Fruit fly (Drosophila melanogaster) whole organism, prepupa: ENCODE measurements around the gene CG32548.

Experiments used
- CG10631 ChIP-seq: fragments of 200-800 bp; sonication (Bioruptor generic); optimal IDR thresholded peaks from 2 replicates; lab custom pipeline; 2016; ENCODE audit warnings: missing biosample characterization, missing genetic modification characterization
- CG11294 ChIP-seq: fragments of 200-800 bp; sonication (Bioruptor generic); IDR thresholded peaks from 2 replicates; pipeline ENCODE4 v1.3.6; 2022; ENCODE audit warnings: missing biosample characterization, missing genetic modification characterization
- CG11902 ChIP-seq: fragments of 200-800 bp; sonication (Bioruptor generic); optimal IDR thresholded peaks from 3 replicates; lab custom pipeline; 2016; ENCODE audit warnings: missing biosample characterization, missing genetic modification characterization
- CG15336 ChIP-seq: fragments of 200-800 bp; sonication (Bioruptor generic); IDR thresholded peaks from 2 replicates; pipeline ENCODE4 v1.3.6; 2022; ENCODE audit warnings: missing biosample characterization, missing genetic modification characterization
- CG3032 ChIP-seq: fragments of 200-800 bp; optimal IDR thresholded peaks from 2 replicates; lab custom pipeline; 2019; ENCODE audit warnings: missing biosample characterization, mild to moderate bottlenecking, missing genetic modification characterization, moderate library complexity
- CG31627 ChIP-seq: fragments of 200-800 bp; sonication (Bioruptor generic); optimal IDR thresholded peaks from 3 replicates; lab custom pipeline; 2016; ENCODE audit warnings: missing biosample characterization, missing genetic modification characterization
- CG32006 ChIP-seq: fragments of 200-800 bp; sonication (Bioruptor generic); optimal IDR thresholded peaks from 3 replicates; lab custom pipeline; 2017; ENCODE audit warnings: missing biosample characterization, mild to moderate bottlenecking, missing genetic modification characterization
- CG34406 ChIP-seq: fragments of 200-800 bp; sonication (Bioruptor generic); optimal IDR thresholded peaks from 3 replicates; lab custom pipeline; 2016; ENCODE audit warnings: missing biosample characterization, missing genetic modification characterization
- CG4318 ChIP-seq: fragments of 200-800 bp; sonication (Bioruptor generic); optimal IDR thresholded peaks from 3 replicates; lab custom pipeline; 2017; ENCODE audit warnings: missing biosample characterization, mild to moderate bottlenecking, missing genetic modification characterization
- CG6163 ChIP-seq: fragments of 200-800 bp; sonication (Bioruptor generic); IDR thresholded peaks from 3 replicates; pipeline ENCODE4 v1.3.6; 2022; ENCODE audit warnings: missing biosample characterization, missing genetic modification characterization
- CG6276 ChIP-seq: fragments of 200-800 bp; sonication (Bioruptor generic); optimal IDR thresholded peaks from 2 replicates; lab custom pipeline; 2017; ENCODE audit warnings: missing biosample characterization, mild to moderate bottlenecking, missing genetic modification characterization
- CG6792 ChIP-seq: fragments of 200-800 bp; sonication (Bioruptor generic); optimal IDR thresholded peaks from 3 replicates; lab custom pipeline; 2016; ENCODE audit warnings: missing biosample characterization, missing genetic modification characterization
- CG6808 ChIP-seq: fragments of 200-800 bp; sonication (Bioruptor generic); optimal IDR thresholded peaks from 3 replicates; lab custom pipeline; 2017; ENCODE audit warnings: missing biosample characterization, missing genetic modification characterization, mild to moderate bottlenecking, moderate library complexity, missing genetic modification reagents
- CG8119 ChIP-seq: fragments of 200-800 bp; sonication (Bioruptor generic); IDR thresholded peaks from 3 replicates; pipeline ENCODE4 v1.3.6; 2022; ENCODE audit warnings: missing biosample characterization, missing genetic modification characterization
- CG8319 ChIP-seq: fragments of 200-800 bp; sonication (Bioruptor generic); optimal IDR thresholded peaks from 3 replicates; lab custom pipeline; 2016; ENCODE audit warnings: missing biosample characterization, missing genetic modification characterization
- CG8632 ChIP-seq: fragments of 200-800 bp; sonication (Bioruptor generic); optimal IDR thresholded peaks from 3 replicates; lab custom pipeline; 2016; ENCODE audit warnings: missing biosample characterization, missing genetic modification characterization
- CG9139 ChIP-seq: fragments of 200-800 bp; sonication (Bioruptor generic); optimal IDR thresholded peaks from 3 replicates; lab custom pipeline; 2017; ENCODE audit warnings: missing biosample characterization, mild to moderate bottlenecking, missing genetic modification characterization
- Eip78C ChIP-seq: fragments of 200-800 bp; sonication (Bioruptor generic); peaks from one replicate; lab custom pipeline; 2016; ENCODE audit warnings: missing biosample characterization, missing genetic modification characterization
- Eip93F ChIP-seq: fragments of 200-800 bp; sonication (Bioruptor generic); optimal IDR thresholded peaks from 2 replicates; lab custom pipeline; 2016; ENCODE audit warnings: missing biosample characterization, mild to moderate bottlenecking, missing genetic modification characterization
- Ets21C ChIP-seq: fragments of 200-800 bp; sonication (Bioruptor generic); optimal IDR thresholded peaks from 3 replicates; lab custom pipeline; 2016; ENCODE audit warnings: missing biosample characterization, missing genetic modification characterization
- Ets96B ChIP-seq: fragments of 200-800 bp; optimal IDR thresholded peaks from 2 replicates; lab custom pipeline; 2019; ENCODE audit warnings: missing biosample characterization, mild to moderate bottlenecking, missing genetic modification characterization, moderate library complexity
- Gug ChIP-seq: fragments of 200-800 bp; sonication (Bioruptor generic); IDR thresholded peaks from 2 replicates; pipeline ENCODE4 v1.3.6; 2022; ENCODE audit warnings: missing biosample characterization, missing genetic modification characterization
- Hr38 ChIP-seq: sonication (Bioruptor generic); optimal IDR thresholded peaks from 2 replicates; lab custom pipeline; 2016; ENCODE audit warnings: missing biosample characterization, missing genetic modification characterization
- Hr4 ChIP-seq: fragments of 200-800 bp; sonication (Bioruptor generic); optimal IDR thresholded peaks from 3 replicates; lab custom pipeline; 2016; ENCODE audit warnings: missing biosample characterization, missing genetic modification characterization
- Lpt ChIP-seq: fragments of 200-800 bp; sonication (Bioruptor generic); optimal IDR thresholded peaks from 3 replicates; lab custom pipeline; 2016; ENCODE audit warnings: missing biosample characterization, missing genetic modification characterization
- Met ChIP-seq: fragments of 200-800 bp; sonication (Bioruptor generic); optimal IDR thresholded peaks from 3 replicates; lab custom pipeline; 2016; ENCODE audit warnings: missing biosample characterization, missing genetic modification characterization
- OdsH ChIP-seq: fragments of 200-800 bp; sonication (Bioruptor generic); optimal IDR thresholded peaks from 3 replicates; lab custom pipeline; 2016; ENCODE audit warnings: missing biosample characterization, missing genetic modification characterization
- Sox14 ChIP-seq: fragments of 200-800 bp; sonication (Bioruptor generic); optimal IDR thresholded peaks from 3 replicates; lab custom pipeline; 2016; ENCODE audit warnings: missing biosample characterization, missing genetic modification characterization
- Sox15 ChIP-seq: fragments of 200-800 bp; sonication (Bioruptor generic); optimal IDR thresholded peaks from 3 replicates; lab custom pipeline; 2016; ENCODE audit warnings: missing biosample characterization, missing genetic modification characterization
- achi ChIP-seq: fragments of 200-800 bp; sonication (Bioruptor generic); optimal IDR thresholded peaks from 3 replicates; lab custom pipeline; 2016; ENCODE audit warnings: missing biosample characterization, missing genetic modification characterization
- eg ChIP-seq: fragments of 200-800 bp; sonication (Bioruptor generic); IDR thresholded peaks from 3 replicates; pipeline ENCODE4 v1.3.6; 2022; ENCODE audit warnings: missing biosample characterization, missing genetic modification characterization
- fd59A ChIP-seq: fragments of 200-800 bp; sonication (Bioruptor generic); optimal IDR thresholded peaks from 2 replicates; lab custom pipeline; 2017; ENCODE audit warnings: missing biosample characterization, mild to moderate bottlenecking, missing genetic modification characterization, missing genetic modification reagents
- fkh ChIP-seq: fragments of 200-800 bp; sonication (Bioruptor generic); optimal IDR thresholded peaks from 3 replicates; lab custom pipeline; 2017; ENCODE audit warnings: missing biosample characterization, mild to moderate bottlenecking, missing genetic modification characterization, moderate library complexity
- lz ChIP-seq: fragments of 200-800 bp; sonication (Bioruptor generic); optimal IDR thresholded peaks from 3 replicates; lab custom pipeline; 2016; ENCODE audit warnings: missing biosample characterization, missing genetic modification characterization
- net ChIP-seq: fragments of 200-800 bp; sonication (Bioruptor generic); optimal IDR thresholded peaks from 3 replicates; lab custom pipeline; 2016; ENCODE audit warnings: missing biosample characterization, missing genetic modification characterization
- pdm3 ChIP-seq: fragments of 200-800 bp; sonication (Bioruptor generic); optimal IDR thresholded peaks from 3 replicates; lab custom pipeline; 2016; ENCODE audit warnings: missing biosample characterization, missing genetic modification characterization
- spab ChIP-seq: fragments of 200-800 bp; sonication (Bioruptor generic); optimal IDR thresholded peaks from 2 replicates; lab custom pipeline; 2017; ENCODE audit warnings: missing biosample characterization, mild to moderate bottlenecking, missing genetic modification characterization, missing genetic modification reagents
- svp ChIP-seq: fragments of 200-800 bp; sonication (Bioruptor generic); peaks from one replicate; lab custom pipeline; 2016; ENCODE audit warnings: missing biosample characterization, missing genetic modification characterization

The CG32548 gene

DNA sequence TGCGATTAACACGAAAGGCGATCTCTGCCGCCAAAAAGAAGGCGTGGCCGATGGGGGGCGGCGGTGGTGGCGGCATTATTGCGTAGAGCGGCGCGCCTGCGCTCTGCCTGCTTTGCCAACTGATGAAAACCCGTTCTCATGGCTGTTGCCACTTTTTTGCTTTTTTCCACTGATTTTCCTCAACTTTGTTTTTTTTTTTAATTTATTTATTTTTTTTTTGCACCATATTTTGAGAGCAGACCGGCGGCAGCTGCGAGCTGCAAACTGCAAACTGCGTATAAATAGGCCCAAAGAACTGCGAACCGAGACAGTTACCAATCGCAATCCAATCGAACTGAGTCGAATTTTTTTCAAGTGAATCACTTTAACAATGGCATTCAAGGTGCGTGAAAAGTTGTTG lies 18.3 kb downstream of the CG32548 start, which contains the start of gene CG42323:
TSS of gene CG42323 (plus strand) at position 302 of the 400 bp plus-strand sequence.
- TF ChIP-seq CG8119, result 0 out of 3 replicates have a peak, but pooled peaks have one; percentile 43
- no peak for TF ChIP-seq CG34406
- 0 out of 3 replicates have a peak, but pooled peaks have one; percentile 22 for TF ChIP-seq CG6163 (GFP tag; lab: Robert Waterston, UW)
- TF ChIP-seq eg (GFP tag; lab: Robert Waterston, UW), result peak; percentile 77
- peak; percentile 62 for TF ChIP-seq CG15336
- peak; percentile 42 for TF ChIP-seq CG6276
- TF ChIP-seq fkh (GFP tag; lab: Kevin White, UChicago), result no peak

DNA sequence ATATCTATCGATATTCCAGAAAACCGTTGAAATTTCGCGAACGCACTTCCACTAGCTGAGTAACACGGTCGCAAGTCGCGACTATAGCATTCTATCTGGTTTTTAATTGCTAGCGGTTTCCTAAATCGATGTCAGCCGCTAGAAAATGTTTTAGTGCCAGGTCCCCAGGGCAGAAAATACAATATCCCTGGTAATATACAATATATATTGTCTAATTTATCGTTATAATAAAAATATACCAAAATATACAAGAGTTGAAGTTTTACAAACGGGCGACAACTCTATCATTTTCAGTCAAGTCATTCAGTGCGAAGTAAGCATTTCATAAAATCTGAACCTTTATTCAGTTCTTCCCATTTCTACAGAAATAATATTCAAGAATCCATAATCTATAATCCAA lies 25.3 kb downstream of the CG32548 start, which contains the start of gene CG15056:
TSS of gene CG15056 (plus strand) at position 301 of the 400 bp plus-strand sequence.
- TF ChIP-seq achi, result no peak

DNA sequence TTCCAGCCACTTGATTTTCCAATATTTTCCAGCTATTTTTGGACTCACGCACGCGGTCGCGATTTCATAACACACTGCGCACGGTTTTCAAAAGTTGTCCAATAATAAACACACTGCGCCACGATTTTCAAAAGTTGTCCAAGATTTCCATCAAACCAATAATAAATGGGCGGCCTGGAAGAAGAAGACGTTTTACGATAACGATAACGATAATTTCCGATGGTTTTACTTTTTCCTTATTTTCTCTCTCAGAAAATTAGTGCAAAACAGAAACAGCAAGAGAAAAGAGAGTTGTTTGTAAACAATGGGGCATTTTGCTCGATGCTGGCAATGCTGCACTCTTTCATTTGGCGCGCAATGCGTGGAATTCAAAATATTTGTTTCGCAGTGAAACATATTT lies 30.4 kb downstream of the CG32548 start, which contains the start of gene Nt5b:
TSS of gene Nt5b (minus strand) at position 207 of the 400 bp plus-strand sequence.
- no peak for TF ChIP-seq pdm3 (GFP tag; lab: Kevin White, UChicago)
- peak; percentile 64 for TF ChIP-seq fkh (GFP tag; lab: Kevin White, UChicago)
- TF ChIP-seq, all 60 proteins: peak for 1

DNA sequence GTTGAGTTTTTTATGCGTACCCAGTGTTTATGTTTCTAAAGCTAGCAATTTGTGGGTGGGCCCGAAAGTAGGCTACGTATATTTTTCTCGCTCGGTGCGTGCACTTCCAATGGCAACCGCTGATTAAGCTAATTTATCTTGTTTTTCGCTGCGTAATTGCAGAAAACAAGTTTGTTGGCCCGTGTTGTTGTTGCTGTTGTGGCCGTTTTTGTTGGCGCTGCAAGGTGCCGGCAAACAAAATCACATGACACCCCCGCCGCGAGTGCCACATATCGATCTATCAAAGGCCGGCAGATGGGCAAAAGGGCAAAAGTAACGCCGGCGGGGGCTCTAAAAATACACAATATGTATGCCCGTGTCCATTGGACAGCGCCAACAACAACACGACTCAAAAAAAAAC lies 30.9 kb downstream of the CG32548 start:
- TF ChIP-seq CG9139 (GFP tag; lab: Kevin White, UChicago) (no peak), eg (GFP tag; lab: Robert Waterston, UW) (0 out of 3 replicates have a peak, but pooled peaks have one; percentile 9), Sox15 (GFP tag; lab: Kevin White, UChicago) (no peak), Eip78C (GFP tag; lab: Kevin White, UChicago) (peak; percentile 12), net (GFP tag; lab: Kevin White, UChicago) (no peak)

DNA sequence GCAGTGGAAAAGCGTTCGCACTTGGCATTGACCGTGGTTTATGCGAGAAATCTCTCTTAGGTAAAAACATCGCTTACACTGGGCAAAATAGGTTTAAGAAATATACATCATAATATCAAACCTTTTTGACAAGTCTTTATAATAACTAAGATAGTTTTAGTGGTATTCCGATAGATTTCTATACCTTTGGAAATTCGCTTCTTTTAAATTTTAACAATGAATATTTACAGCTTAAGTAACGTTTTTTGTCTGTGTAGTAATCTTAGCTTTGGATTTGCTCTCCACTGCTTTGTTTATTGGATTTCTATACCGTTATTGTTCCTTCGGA lies 33.0 kb downstream of the CG32548 start:
- TF ChIP-seq CG11902 (no peak), svp (GFP tag; lab: Kevin White, UChicago) (peak; percentile 15), Ets96B (tag; lab: Kevin White, UChicago) (peak; percentile 10), CG32006 (GFP tag; lab: Kevin White, UChicago) (peak; percentile 49), Gug (GFP tag; lab: Robert Waterston, UW) (peak; percentile 20; the same call in 1 of the 2 replicates), CG8632 (GFP tag; lab: Kevin White, UChicago) (peak; percentile 17), CG11294 (GFP tag; lab: Robert Waterston, UW) (no peak), Eip78C (GFP tag; lab: Kevin White, UChicago) (peak; percentile 59), pdm3 (GFP tag; lab: Kevin White, UChicago) (no peak), Ets21C (GFP tag; lab: Kevin White, UChicago) (no peak), Hr4 (peak; percentile 30), CG15336 (peak; percentile 63; the same call in 1 of the 2 replicates), spab (no peak), CG8119 (0 out of 3 replicates have a peak, but pooled peaks have one; percentile 34), eg (GFP tag; lab: Robert Waterston, UW) (peak; percentile 53; the same call in 1 of the 3 replicates), CG9139 (GFP tag; lab: Kevin White, UChicago) (no peak), OdsH (peak; percentile 20), CG31627 (no peak)

DNA sequence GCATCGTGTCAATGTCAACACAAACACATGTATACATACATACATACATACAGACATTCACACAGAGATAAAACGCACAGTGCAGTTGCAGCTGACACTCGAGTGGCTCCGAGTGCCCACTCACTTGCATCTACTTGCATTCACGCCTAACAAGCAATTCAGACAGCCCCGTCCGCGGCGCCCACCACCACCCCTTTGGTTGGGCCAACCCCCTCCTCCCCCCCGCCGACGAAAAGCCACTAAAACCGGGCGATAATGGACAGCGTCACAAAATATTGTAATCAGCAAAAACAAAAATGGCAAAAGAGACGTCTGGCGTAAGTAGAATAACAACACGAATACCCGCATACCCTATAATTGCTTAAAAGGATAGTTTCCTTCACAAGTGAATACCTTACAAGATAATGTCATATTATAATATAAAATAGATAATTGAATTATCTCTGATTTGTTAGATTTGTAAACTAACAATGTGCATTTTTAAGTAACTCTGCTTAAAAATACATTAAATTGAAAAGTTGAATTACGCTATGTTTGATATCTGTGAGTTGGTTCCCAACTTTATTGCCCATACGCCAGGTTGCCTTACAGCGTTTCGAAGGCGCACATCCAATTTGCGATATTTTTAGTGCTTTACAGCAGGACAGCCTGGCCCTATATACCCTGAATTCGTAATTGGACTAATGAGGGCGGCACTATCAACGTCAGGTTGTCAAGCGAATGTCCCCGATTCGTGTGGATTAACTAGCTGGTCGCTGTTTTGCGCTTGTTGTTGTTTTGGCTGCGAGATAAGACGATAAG lies 33.6 kb downstream of the CG32548 start:
- no peak for TF ChIP-seq Met (GFP tag; lab: Kevin White, UChicago)
- TF ChIP-seq CG32006 (GFP tag; lab: Kevin White, UChicago), result peak; percentile 28
- no peak for TF ChIP-seq CG10631 (GFP tag; lab: Kevin White, UChicago)
- TF ChIP-seq CG11902, result no peak
- no peak for TF ChIP-seq lz (GFP tag; lab: Kevin White, UChicago)
- TF ChIP-seq CG8119, result no peak
- no peak for TF ChIP-seq CG4318 (GFP tag; lab: Kevin White, UChicago)
- no peak for TF ChIP-seq CG34406
- no peak for TF ChIP-seq fd59A (GFP tag; lab: Kevin White, UChicago)
- no peak for TF ChIP-seq CG15336
- no peak for TF ChIP-seq Hr38 (GFP tag; lab: Kevin White, UChicago)
- no peak for TF ChIP-seq Sox14 (GFP tag; lab: Kevin White, UChicago)
- no peak for TF ChIP-seq Eip93F (GFP tag; lab: Kevin White, UChicago)
- no peak for TF ChIP-seq CG6808 (GFP tag; lab: Kevin White, UChicago)
- TF ChIP-seq svp (GFP tag; lab: Kevin White, UChicago), result peak; percentile 61
- no peak for TF ChIP-seq CG6792 (GFP tag; lab: Kevin White, UChicago)
- no peak for TF ChIP-seq CG8632 (GFP tag; lab: Kevin White, UChicago)
- TF ChIP-seq CG3032, result no peak
- peak; percentile 28 for TF ChIP-seq Eip78C (GFP tag; lab: Kevin White, UChicago)
- no peak for TF ChIP-seq Lpt (GFP tag; lab: Kevin White, UChicago)
- TF ChIP-seq CG8319 (GFP tag; lab: Kevin White, UChicago), result no peak
